Worm (Caenorhabditis elegans) whole organism, mixed stage, embryonic: ENCODE data around the gene kin-5.
A peak's percentile ranks its signal among the peaks of the same experiment; 100 is the strongest.

Experiments
- M03D4.4 ChIP-seq: sonication (generic microtip); optimal IDR thresholded peaks from 2 replicates; lab custom pipeline; 2017; ENCODE audit warnings: mild to moderate bottlenecking, missing genetic modification characterization, missing compliant biosample characterization
- blmp-1 ChIP-seq: fragments of 150-350 bp; optimal IDR thresholded peaks from 2 replicates; lab custom pipeline; 2014; ENCODE audit warnings: missing biosample characterization, missing genetic modification characterization
- ceh-39 ChIP-seq: fragments of 150-350 bp; optimal IDR thresholded peaks from 2 replicates; lab custom pipeline; 2014; ENCODE audit warnings: missing biosample characterization, missing genetic modification characterization
- ceh-83 ChIP-seq: fragments of 200-800 bp; sonication (Bioruptor generic); optimal IDR thresholded peaks from 2 replicates; lab custom pipeline; 2018; ENCODE audit warnings: mild to moderate bottlenecking, missing genetic modification characterization, missing compliant biosample characterization
- ces-1 ChIP-seq: fragments of 150-350 bp; optimal IDR thresholded peaks from 2 replicates; lab custom pipeline; 2014; ENCODE audit warnings: missing biosample characterization, missing genetic modification reagents, missing genetic modification characterization
- cnd-1 ChIP-seq: fragments of 200-800 bp; sonication (Bioruptor generic); optimal IDR thresholded peaks from 2 replicates; lab custom pipeline; 2018; ENCODE audit warnings: mild to moderate bottlenecking, missing genetic modification characterization, missing compliant biosample characterization
- drap-1 ChIP-seq: fragments of 200-800 bp; sonication (Bioruptor generic); optimal IDR thresholded peaks from 3 replicates; lab custom pipeline; 2018; ENCODE audit warnings: mild to moderate bottlenecking, missing genetic modification characterization, missing compliant biosample characterization
- elt-1 ChIP-seq: sonication (generic microtip); optimal IDR thresholded peaks from 2 replicates; lab custom pipeline; 2017; ENCODE audit warnings: missing genetic modification characterization, mild to moderate bottlenecking, missing compliant biosample characterization, antibody characterized with exemption, moderate library complexity, borderline replicate concordance; ENCODE audit not compliant: insufficient read depth
- ham-2 ChIP-seq: fragments of 200-800 bp; sonication (Bioruptor generic); optimal IDR thresholded peaks from 2 replicates; lab custom pipeline; 2018; ENCODE audit warnings: mild to moderate bottlenecking, missing genetic modification characterization, missing compliant biosample characterization
- hlh-1 ChIP-seq: fragments of 150-350 bp; optimal IDR thresholded peaks from 2 replicates; lab custom pipeline; 2014; ENCODE audit warnings: missing biosample characterization, missing genetic modification reagents, missing genetic modification characterization
- lin-13 ChIP-seq: fragments of 150-350 bp; optimal IDR thresholded peaks from 2 replicates; lab custom pipeline; 2014; ENCODE audit warnings: missing biosample characterization, missing genetic modification characterization
- lin-32 ChIP-seq: fragments of 200-800 bp; sonication (Bioruptor generic); optimal IDR thresholded peaks from 2 replicates; lab custom pipeline; 2018; ENCODE audit warnings: mild to moderate bottlenecking, missing genetic modification characterization, missing compliant biosample characterization
- lsy-2 ChIP-seq: fragments of 150-350 bp; optimal IDR thresholded peaks from 2 replicates; lab custom pipeline; 2014; ENCODE audit warnings: missing biosample characterization, missing genetic modification characterization
- mab-5 ChIP-seq: fragments of 150-350 bp; optimal IDR thresholded peaks from 2 replicates; lab custom pipeline; 2014; ENCODE audit warnings: missing biosample characterization, missing genetic modification characterization
- mep-1 ChIP-seq: fragments of 150-350 bp; optimal IDR thresholded peaks from 2 replicates; lab custom pipeline; 2017; ENCODE audit warnings: missing biosample characterization, missing genetic modification reagents, missing genetic modification characterization, inconsistent platforms
- mls-2 ChIP-seq: sonication (generic microtip); optimal IDR thresholded peaks from 2 replicates; lab custom pipeline; 2016; ENCODE audit warnings: mild to moderate bottlenecking, missing genetic modification characterization, moderate library complexity, missing compliant biosample characterization
- nhr-12 ChIP-seq: fragments of 150-350 bp; optimal IDR thresholded peaks from 2 replicates; lab custom pipeline; 2014; ENCODE audit warnings: missing biosample characterization, missing genetic modification characterization
- nhr-2 ChIP-seq: fragments of 150-350 bp; optimal IDR thresholded peaks from 2 replicates; lab custom pipeline; 2014; ENCODE audit warnings: missing biosample characterization, missing genetic modification characterization
- nhr-28 ChIP-seq: fragments of 150-350 bp; optimal IDR thresholded peaks from 2 replicates; lab custom pipeline; 2014; ENCODE audit warnings: missing biosample characterization, missing genetic modification characterization
- nhr-76 ChIP-seq: sonication (generic microtip); optimal IDR thresholded peaks from 2 replicates; lab custom pipeline; 2017; ENCODE audit warnings: missing biosample characterization, missing genetic modification characterization
- sem-2 ChIP-seq: fragments of 200-800 bp; sonication (Bioruptor generic); optimal IDR thresholded peaks from 2 replicates; lab custom pipeline; 2018; ENCODE audit warnings: mild to moderate bottlenecking, missing genetic modification characterization, missing compliant biosample characterization
- snpc-4 ChIP-seq: fragments of 150-350 bp; optimal IDR thresholded peaks from 2 replicates; lab custom pipeline; 2014; ENCODE audit warnings: missing biosample characterization, missing genetic modification characterization
- sptf-1 ChIP-seq: sonication (generic microtip); optimal IDR thresholded peaks from 2 replicates; lab custom pipeline; 2017; ENCODE audit warnings: mild to moderate bottlenecking, missing genetic modification characterization, moderate library complexity, missing compliant biosample characterization
- tbx-8 ChIP-seq: fragments of 200-800 bp; sonication (Bioruptor generic); optimal IDR thresholded peaks from 2 replicates; lab custom pipeline; 2018; ENCODE audit warnings: mild to moderate bottlenecking, missing genetic modification characterization, moderate library complexity, missing compliant biosample characterization
- unc-120 ChIP-seq: sonication (generic microtip); optimal IDR thresholded peaks from 2 replicates; lab custom pipeline; 2017; ENCODE audit warnings: missing genetic modification characterization, missing compliant biosample characterization; ENCODE audit not compliant: poor library complexity, severe bottlenecking
- unc-39 ChIP-seq: fragments of 150-350 bp; optimal IDR thresholded peaks from 2 replicates; lab custom pipeline; 2014; ENCODE audit warnings: missing biosample characterization, missing genetic modification characterization
- unc-62 ChIP-seq: fragments of 150-350 bp; optimal IDR thresholded peaks from 2 replicates; lab custom pipeline; 2014; ENCODE audit warnings: missing biosample characterization, missing genetic modification reagents, missing genetic modification characterization
- zip-8 ChIP-seq: fragments of 150-350 bp; optimal IDR thresholded peaks from 2 replicates; lab custom pipeline; 2014; ENCODE audit warnings: missing biosample characterization, missing genetic modification characterization
- ztf-11 ChIP-seq: fragments of 150-350 bp; optimal IDR thresholded peaks from 2 replicates; lab custom pipeline; 2014; ENCODE audit warnings: missing biosample characterization, missing genetic modification characterization

Gene kin-5

DNA sequence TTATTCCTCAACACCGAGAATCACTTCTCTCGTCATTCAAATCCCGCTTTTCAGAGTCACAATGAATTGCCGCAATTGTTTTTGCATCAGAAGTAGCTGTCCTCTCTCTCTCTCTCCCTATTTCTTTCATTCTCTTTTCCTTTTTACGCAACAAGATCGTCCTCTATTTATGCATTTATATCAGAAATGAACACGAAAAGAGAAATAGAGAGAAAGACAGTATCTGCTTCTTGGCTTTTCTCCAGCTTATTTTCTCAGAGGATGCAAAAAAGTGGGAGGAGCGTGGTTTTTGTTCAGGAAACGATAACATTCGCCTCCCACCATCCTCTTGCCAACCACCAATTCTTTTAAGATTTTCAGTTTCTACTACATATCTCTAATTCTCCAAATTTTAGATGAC is 13.9 kb upstream of the kin-5 start, which contains the start of gene mam-2:
TSS of gene mam-2 (plus strand) at position 301 of the 400 bp plus-strand sequence.
- TF ChIP-seq zip-8 (tag; lab: Kevin White, UChicago) (no peak), nhr-2 (no peak), nhr-28 (no peak), ham-2 (GFP tag; lab: Kevin White, UChicago) (peak; percentile 33)

DNA sequence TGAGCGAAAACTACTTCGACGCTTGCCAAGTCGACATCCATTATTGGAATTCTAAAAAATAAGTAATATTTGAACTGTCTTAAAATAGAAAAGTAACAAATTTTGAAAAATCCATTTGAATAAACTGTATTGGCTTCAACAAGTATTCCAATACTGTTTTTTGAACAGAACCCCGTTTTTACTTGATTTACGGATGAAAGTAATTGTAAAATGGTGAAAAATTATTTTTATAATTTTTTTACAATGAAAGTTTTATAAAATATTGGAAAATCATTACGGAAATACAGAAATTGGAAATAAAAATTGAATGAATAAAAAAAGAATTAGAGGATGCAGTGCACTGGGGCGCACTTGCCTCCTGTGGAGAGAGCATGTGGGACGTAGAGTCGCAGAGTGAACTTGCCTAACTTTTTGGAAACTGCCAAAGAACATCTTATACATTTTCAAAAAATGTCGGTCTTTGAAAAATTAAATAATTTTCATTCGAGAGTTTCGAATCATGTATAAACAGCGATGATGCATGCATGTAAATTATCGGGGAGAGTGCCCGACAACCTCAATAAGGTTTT is 13.3 kb upstream of the kin-5 start, which contains the start of gene rrp-1:
TSS of gene rrp-1 (minus strand) at position 51 of the 569 bp plus-strand sequence.
- TF ChIP-seq drap-1 (GFP tag; lab: Kevin White, UChicago): no peak
- TF ChIP-seq mep-1 (tag; lab: Kevin White, UChicago): no peak

DNA sequence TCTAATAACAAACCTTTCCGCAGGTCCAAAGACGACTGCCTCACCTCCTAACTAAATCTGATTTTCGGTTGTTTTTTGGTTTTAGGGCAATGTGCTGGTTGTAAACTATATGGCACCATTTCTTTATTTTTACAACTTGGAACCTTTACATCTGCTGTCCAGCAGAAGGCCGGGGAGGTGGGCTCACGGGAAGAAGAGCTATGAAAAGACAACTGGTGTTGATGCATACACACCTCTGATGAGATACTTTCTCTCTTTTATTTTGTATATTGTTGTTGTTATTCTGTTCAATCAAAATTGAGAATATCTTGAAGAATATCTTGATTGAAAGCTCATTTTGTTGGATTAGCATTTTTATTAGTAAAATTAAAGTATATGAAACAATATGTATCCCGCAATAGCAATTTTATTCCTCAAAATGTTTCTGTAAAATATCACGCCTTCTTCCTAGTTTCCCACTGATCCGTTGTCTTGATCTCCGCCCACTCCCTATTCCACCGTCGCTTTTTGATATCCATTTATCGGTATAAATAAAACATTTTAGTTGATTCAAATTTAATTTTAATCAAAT is 8.7 kb upstream of the kin-5 start, which contains the start of gene dhp-2:
TSS of gene dhp-2 (plus strand) at position 521 of the 571 bp plus-strand sequence.
- TF ChIP-seq mls-2 (tag; lab: Kevin White, UChicago) (no peak), lin-32 (no peak), unc-120 (tag; lab: Kevin White, UChicago) (no peak), nhr-12 (no peak), snpc-4 (tag; lab: Kevin White, UChicago) (no peak), hlh-1 (tag; lab: Kevin White, UChicago) (peak; percentile 83), sem-2 (GFP tag; lab: Kevin White, UChicago) (no peak), ceh-83 (GFP tag; lab: Kevin White, UChicago) (no peak)

DNA sequence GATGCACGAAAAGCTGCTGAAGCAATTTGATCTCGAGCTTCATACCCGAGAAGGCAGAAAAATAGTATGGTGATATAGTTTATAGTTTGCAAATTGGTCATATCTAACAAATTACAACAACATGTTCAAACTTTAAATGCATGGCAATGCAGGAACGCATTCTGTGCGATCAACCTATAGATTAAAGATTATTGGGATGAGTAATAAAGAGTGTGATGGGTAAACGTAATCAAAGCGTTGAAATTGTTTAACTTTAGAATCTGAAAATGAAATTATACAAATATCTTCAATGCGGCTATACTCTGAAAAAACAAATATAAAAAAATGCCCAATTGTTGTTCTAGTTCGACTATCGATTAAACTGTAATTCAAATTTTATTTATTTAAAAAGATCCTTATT is 7.3 kb upstream of the kin-5 start, which contains the start of gene C47E12.14:
TSS of gene C47E12.14 (minus strand) at position 101 of the 400 bp plus-strand sequence.
- TF ChIP-seq snpc-4 (tag; lab: Kevin White, UChicago): no peak
- no peak for TF ChIP-seq sptf-1 (tag; lab: Kevin White, UChicago)
- no peak for TF ChIP-seq mep-1 (tag; lab: Kevin White, UChicago)
- TF ChIP-seq M03D4.4 (tag; lab: Kevin White, UChicago): no peak
- no peak for TF ChIP-seq ceh-39 (tag; lab: Kevin White, UChicago)
- TF ChIP-seq ceh-83 (GFP tag; lab: Kevin White, UChicago): no peak
- TF ChIP-seq ztf-11 (tag; lab: Kevin White, UChicago): no peak
- no peak for TF ChIP-seq ham-2 (GFP tag; lab: Kevin White, UChicago)
- TF ChIP-seq cnd-1 (tag; lab: Kevin White, UChicago): no peak
- TF ChIP-seq nhr-76 (tag; lab: Kevin White, UChicago): no peak
- no peak for TF ChIP-seq mab-5 (tag; lab: Kevin White, UChicago)
- TF ChIP-seq unc-62 (GFP tag; lab: Kevin White, UChicago): no peak
- TF ChIP-seq nhr-28: no peak
- TF ChIP-seq ces-1 (GFP tag; lab: Kevin White, UChicago): no peak
- TF ChIP-seq drap-1 (GFP tag; lab: Kevin White, UChicago): no peak
- TF ChIP-seq nhr-2: no peak
- no peak for TF ChIP-seq lin-13 (tag; lab: Kevin White, UChicago)
- no peak for TF ChIP-seq elt-1 (tag; lab: Kevin White, UChicago)

DNA sequence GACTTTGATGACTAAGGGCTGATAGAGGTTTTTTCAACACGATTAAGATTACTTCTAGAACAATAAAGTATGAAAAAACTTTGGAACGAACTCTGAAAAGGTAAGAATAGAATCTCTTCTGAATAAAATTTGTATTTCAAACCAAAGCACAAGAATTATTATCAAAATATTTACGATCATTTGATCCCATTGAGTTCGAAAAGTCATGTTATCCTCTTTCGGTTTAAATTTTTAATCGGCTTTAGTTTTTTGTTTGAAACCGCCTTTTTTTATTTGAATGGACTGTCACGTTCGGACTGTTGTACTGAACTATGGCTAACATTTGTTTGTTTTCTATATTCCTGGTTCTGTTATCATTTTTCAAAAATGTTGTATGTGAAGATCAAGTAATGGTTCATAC is 5.4 kb upstream of the kin-5 start, which contains the start of gene C47E12.9:
TSS of gene C47E12.9 (plus strand) at position 301 of the 400 bp plus-strand sequence.
- no peak for TF ChIP-seq nhr-12
- no peak for TF ChIP-seq blmp-1
- TF ChIP-seq unc-62 (GFP tag; lab: Kevin White, UChicago): no peak
- TF ChIP-seq lsy-2 (tag; lab: Kevin White, UChicago): no peak
- TF ChIP-seq nhr-2: no peak
- TF ChIP-seq tbx-8 (GFP tag; lab: Kevin White, UChicago): no peak
- no peak for TF ChIP-seq sptf-1 (tag; lab: Kevin White, UChicago)
- no peak for TF ChIP-seq ces-1 (GFP tag; lab: Kevin White, UChicago)
- no peak for TF ChIP-seq unc-39 (tag; lab: Kevin White, UChicago)
- no peak for TF ChIP-seq unc-120 (tag; lab: Kevin White, UChicago)
- no peak for TF ChIP-seq lin-13 (tag; lab: Kevin White, UChicago)
